Worm (Caenorhabditis elegans) whole organism, L1 larva: ENCODE results near the gene srlf-22.

Experiments used
- F16B12.6 ChIP-seq: fragments of 150-350 bp; optimal IDR thresholded peaks from 2 replicates; lab custom pipeline; 2014; ENCODE audit warnings: missing biosample characterization, missing genetic modification characterization
- alr-1 ChIP-seq: fragments of 200-800 bp; sonication (Bioruptor generic); optimal IDR thresholded peaks from 2 replicates; lab custom pipeline; 2018; ENCODE audit warnings: borderline replicate concordance, mild to moderate bottlenecking, missing genetic modification characterization, missing compliant biosample characterization
- aly-2 ChIP-seq: fragments of 150-350 bp; optimal IDR thresholded peaks from 2 replicates; lab custom pipeline; 2014; ENCODE audit warnings: missing biosample characterization, missing genetic modification characterization
- dpl-1 ChIP-seq, 3 experiments: fragments of 150-350 bp in 2 of 3; sonication (generic microtip) in 1 of 3; optimal IDR thresholded peaks; 2 replicates each; lab custom pipeline; 2014 to 2017; ENCODE audit warnings: missing biosample characterization in 3 of 3, missing genetic modification characterization in 3 of 3, missing genetic modification reagents in 3 of 3
- dsc-1 ChIP-seq: sonication (generic microtip); optimal IDR thresholded peaks from 2 replicates; lab custom pipeline; 2016; ENCODE audit warnings: mild to moderate bottlenecking, missing genetic modification characterization, missing compliant biosample characterization
- efl-1 ChIP-seq, 4 experiments: fragments of 150-350 bp; optimal IDR thresholded peaks in 3 of 4; peaks in 1 of 4; 1 replicate in 1 of 4; 2 replicates in 3 of 4; lab custom pipeline; 2014; ENCODE audit warnings: missing biosample characterization in 2 of 4, missing genetic modification characterization in 2 of 4, missing genetic modification reagents in 2 of 4
- egl-27 ChIP-seq, 2 experiments: fragments of 150-350 bp in 1 of 2; sonication (generic microtip); optimal IDR thresholded peaks; 3 replicates each; lab custom pipeline; 2017 to 2018; ENCODE audit warnings: missing biosample characterization in 2 of 2, missing genetic modification characterization in 2 of 2, missing genetic modification reagents in 2 of 2
- elt-2 ChIP-seq: sonication (generic microtip); optimal IDR thresholded peaks from 2 replicates; lab custom pipeline; 2016; ENCODE audit warnings: missing genetic modification characterization, mild to moderate bottlenecking, inconsistent platforms, missing compliant biosample characterization, missing genetic modification reagents
- irx-1 ChIP-seq: sonication (generic microtip); optimal IDR thresholded peaks from 2 replicates; lab custom pipeline; 2016; ENCODE audit warnings: missing genetic modification characterization, missing compliant biosample characterization
- isw-1 ChIP-seq: fragments of 200-800 bp; sonication (Bioruptor generic); IDR thresholded peaks from 2 replicates; pipeline ENCODE4 v1.3.6; 2022; ENCODE audit warnings: missing genetic modification characterization, missing compliant biosample characterization
- mdl-1 ChIP-seq, 2 experiments: fragments of 150-350 bp; optimal IDR thresholded peaks; 2 replicates each; lab custom pipeline; 2014 to 2017; ENCODE audit warnings: missing biosample characterization in 2 of 2, missing genetic modification characterization in 2 of 2, inconsistent platforms in 1 of 2
- mep-1 ChIP-seq: fragments of 150-350 bp; optimal IDR thresholded peaks from 2 replicates; lab custom pipeline; 2014; ENCODE audit warnings: missing biosample characterization, missing genetic modification characterization
- nhr-237 ChIP-seq: fragments of 150-350 bp; optimal IDR thresholded peaks from 2 replicates; lab custom pipeline; 2014; ENCODE audit warnings: missing biosample characterization, missing genetic modification characterization
- rnt-1 ChIP-seq: sonication (generic microtip); optimal IDR thresholded peaks from 2 replicates; lab custom pipeline; 2016; ENCODE audit warnings: mild to moderate bottlenecking, missing genetic modification characterization, moderate library complexity, missing compliant biosample characterization
- sox-4 ChIP-seq: sonication (generic microtip); optimal IDR thresholded peaks from 2 replicates; lab custom pipeline; 2016; ENCODE audit warnings: missing genetic modification characterization, missing compliant biosample characterization
- tbx-2 ChIP-seq: sonication (generic microtip); optimal IDR thresholded peaks from 2 replicates; lab custom pipeline; 2016; ENCODE audit warnings: missing genetic modification characterization, missing compliant biosample characterization
- unc-98 ChIP-seq: fragments of 200-800 bp; sonication (Bioruptor generic); IDR thresholded peaks from 2 replicates; pipeline ENCODE4 v1.3.6; 2022; ENCODE audit warnings: missing genetic modification characterization, missing compliant biosample characterization
- vab-15 ChIP-seq: sonication (generic microtip); optimal IDR thresholded peaks from 2 replicates; lab custom pipeline; 2017; ENCODE audit warnings: missing genotype, mild to moderate bottlenecking, missing genetic modification characterization, missing compliant biosample characterization

Gene srlf-22

ce11 chrV:911474-911873 lies 20.5 kb downstream of the srlf-22 start, which contains the start of gene adh-5:
adh-5 (plus strand) TSS chrV:911774.
- TF ChIP-seq isw-1 (GFP tag; lab: Robert Waterston, UW), result no peak
- TF ChIP-seq alr-1 (tag; lab: Kevin White, UChicago), result no peak
- TF ChIP-seq F16B12.6 (tag; lab: Kevin White, UChicago), result no peak
- TF ChIP-seq efl-1 (optimal IDR thresholded peaks at IDR 0.05; lab: Kevin White, UChicago), result no peak
- peak in 1 of 2 experiments; percentile 11 for TF ChIP-seq efl-1 (GFP tag; optimal IDR thresholded peaks at IDR 0.05 in 1 of 2; lab: Kevin White, UChicago)

ce11 chrV:915716-916115 lies 24.8 kb downstream of the srlf-22 start:
- TF ChIP-seq elt-2 (tag; lab: Kevin White, UChicago) (no peak), aly-2 (no peak), sox-4 (tag; lab: Kevin White, UChicago) (no peak)
- TF ChIP-seq, all 84 proteins: peak for 0

ce11 chrV:917488-917887 lies 26.6 kb downstream of the srlf-22 start, which contains the start of gene H24K24.2:
H24K24.2 (plus strand) TSS chrV:917788.
- TF ChIP-seq egl-27 (tag; optimal IDR thresholded peaks at IDR 0.05; lab: Kevin White, UChicago) (no peak), nhr-237 (no peak), efl-1 (optimal IDR thresholded peaks at IDR 0.05; lab: Kevin White, UChicago) (no peak), efl-1 (GFP tag; optimal IDR thresholded peaks at IDR 0.05 in 1 of 2; lab: Kevin White, UChicago) (no peak)

- TF ChIP-seq mdl-1 (tag; optimal IDR thresholded peaks at IDR 0.05; lab: Kevin White, UChicago), result no peak
- TF ChIP-seq dpl-1 (GFP tag; optimal IDR thresholded peaks at IDR 0.05; lab: Kevin White, UChicago), result no peak
- no peak for TF ChIP-seq tbx-2 (tag; lab: Kevin White, UChicago)
- TF ChIP-seq mep-1 (tag; lab: Kevin White, UChicago), result no peak
- no peak for TF ChIP-seq vab-15 (tag; lab: Kevin White, UChicago)
- no peak for TF ChIP-seq dsc-1
- TF ChIP-seq unc-98 (GFP tag; lab: Robert Waterston, UW), result no peak
- TF ChIP-seq rnt-1 (tag; lab: Kevin White, UChicago), result no peak
- no peak for TF ChIP-seq irx-1 (tag; lab: Kevin White, UChicago)
Measured at ce11 chrV:939341-939740, 48.4 kb downstream of the srlf-22 start.
